Fruit fly (Drosophila melanogaster): Measurements from ENCODE around the gene CG43084.

Gene CG43084

dm6 chr3L:15616900-15617299, 33.8 kb upstream of the CG43084 start (continued):
- TF ChIP-seq scrt (GFP tag; optimal IDR thresholded peaks at IDR 0.05) (peak; percentile 62), wor (GFP tag; IDR thresholded peaks at IDR 0.05) (no peak), Taf1 (GFP tag; IDR thresholded peaks at IDR 0.05) (no peak), Med (GFP tag) (peak; percentile 81), gsb-n (tag; optimal IDR thresholded peaks at IDR 0.05) (no peak), emc (GFP tag; optimal IDR thresholded peaks at IDR 0.05) (no peak), CG18599 (GFP tag; optimal IDR thresholded peaks at IDR 0.05) (peak; percentile 30), Opbp (GFP tag; IDR thresholded peaks at IDR 0.05; ENCODE audit: partially characterized antibody) (no peak), chm (GFP tag; IDR thresholded peaks at IDR 0.05) (no peak), CG9437 (GFP tag; optimal IDR thresholded peaks at IDR 0.05) (no peak), stc (GFP tag; IDR thresholded peaks at IDR 0.05) (no peak), CG10147 (GFP tag; optimal IDR thresholded peaks at IDR 0.05) (no peak), stwl (tag; optimal IDR thresholded peaks at IDR 0.05) (no peak), slbo (GFP tag; IDR thresholded peaks at IDR 0.05) (no peak), hb (GFP tag; IDR thresholded peaks at IDR 0.05; ENCODE audit: partially characterized antibody) (no peak), vfl (GFP tag; optimal IDR thresholded peaks at IDR 0.05) (no peak), C15 (GFP tag; IDR thresholded peaks at IDR 0.05) (no peak), CG3838 (GFP tag; optimal IDR thresholded peaks at IDR 0.05) (no peak), CG14965 (GFP tag; optimal IDR thresholded peaks at IDR 0.05; ENCODE audit: borderline replicate concordance) (no peak), jumu (GFP tag; optimal IDR thresholded peaks at IDR 0.05) (no peak), YL-1 (GFP tag; optimal IDR thresholded peaks at IDR 0.05) (no peak), peb (GFP tag; IDR thresholded peaks at IDR 0.05) (no peak), CG4820 (GFP tag; optimal IDR thresholded peaks at IDR 0.05) (no peak), CG1647 (GFP tag; optimal IDR thresholded peaks at IDR 0.05) (no peak), ttk (GFP tag; IDR thresholded peaks at IDR 0.05) (no peak), kay (GFP tag; optimal IDR thresholded peaks at IDR 0.05) (no peak), CG10543 (GFP tag; optimal IDR thresholded peaks at IDR 0.05) (peak; percentile 28), CG9876 (GFP tag; optimal IDR thresholded peaks at IDR 0.05) (no peak), wdn (GFP tag; IDR thresholded peaks at IDR 0.05) (0 out of 2 replicates have a peak, but pooled peaks have one; percentile 8), CG14441 (GFP tag; IDR thresholded peaks at IDR 0.05) (no peak), CG13894 (tag; optimal IDR thresholded peaks at IDR 0.05) (peak; percentile 83), CG3726 (GFP tag; IDR thresholded peaks at IDR 0.05) (no peak), CG30020 (tag; optimal IDR thresholded peaks at IDR 0.05) (no peak), bowl (GFP tag; IDR thresholded peaks at IDR 0.05) (no peak), CG13287 (GFP tag; IDR thresholded peaks at IDR 0.05; ENCODE audit: partially characterized antibody) (no peak), MTF-1 (GFP tag; optimal IDR thresholded peaks at IDR 0.05; ENCODE audit: borderline replicate concordance) (no peak), ranshi (GFP tag; IDR thresholded peaks at IDR 0.05) (no peak), hkb (optimal IDR thresholded peaks at IDR 0.05) (no peak), hkb (GFP tag; IDR thresholded peaks at IDR 0.05) (no peak), CG10462 (GFP tag; optimal IDR thresholded peaks at IDR 0.05) (no peak), CG10431 (GFP tag; optimal IDR thresholded peaks at IDR 0.05) (no peak), CG11560 (tag; IDR thresholded peaks at IDR 0.05) (0 out of 3 replicates have a peak, but pooled peaks have one; percentile 33), CG4617 (GFP tag; optimal IDR thresholded peaks at IDR 0.05; ENCODE audit: borderline replicate concordance) (no peak), sug (tag; optimal IDR thresholded peaks at IDR 0.05) (no peak), crol (GFP tag; IDR thresholded peaks at IDR 0.05) (peak; percentile 67), ac (GFP tag; optimal IDR thresholded peaks at IDR 0.05) (no peak), CG2875 (GFP tag; optimal IDR thresholded peaks at IDR 0.05) (no peak), nmo (GFP tag; optimal IDR thresholded peaks at IDR 0.05) (no peak), pita (GFP tag; optimal IDR thresholded peaks at IDR 0.05) (no peak), Pdp1 (GFP tag; optimal IDR thresholded peaks at IDR 0.05) (no peak), CG7786 (GFP tag; optimal IDR thresholded peaks at IDR 0.05) (no peak)

Data from whole organism, embryonic.